Worm (Caenorhabditis elegans) whole organism, early embryonic: ENCODE measurements around the gene mat-3.

Source experiments
- B0310.2 ChIP-seq: sonication (generic microtip); optimal IDR thresholded peaks from 2 replicates; lab custom pipeline; 2016; ENCODE audit warnings: mild to moderate bottlenecking, missing genetic modification characterization, missing compliant biosample characterization
- F13C5.2 ChIP-seq: sonication (generic microtip); optimal IDR thresholded peaks from 2 replicates; lab custom pipeline; 2017; ENCODE audit warnings: mild to moderate bottlenecking, missing genetic modification characterization, inconsistent platforms, missing compliant biosample characterization
- aly-1 ChIP-seq: sonication (generic microtip); optimal IDR thresholded peaks from 2 replicates; lab custom pipeline; 2016; ENCODE audit warnings: missing genetic modification characterization, missing compliant biosample characterization
- ama-1 ChIP-seq: fragments of 150-350 bp; optimal IDR thresholded peaks from 2 replicates; lab custom pipeline; 2014
- ceh-13 ChIP-seq: fragments of 200-800 bp; sonication (Bioruptor generic); optimal IDR thresholded peaks from 2 replicates; lab custom pipeline; 2018; ENCODE audit warnings: mild to moderate bottlenecking, missing genetic modification characterization, missing compliant biosample characterization
- ceh-36 ChIP-seq: sonication (generic microtip); optimal IDR thresholded peaks from 2 replicates; lab custom pipeline; 2016; ENCODE audit warnings: missing genetic modification characterization, inconsistent platforms, missing compliant biosample characterization
- ets-7 ChIP-seq: sonication (generic microtip); optimal IDR thresholded peaks from 2 replicates; lab custom pipeline; 2016; ENCODE audit warnings: missing genotype, missing genetic modification characterization, missing compliant biosample characterization
- flt-1 ChIP-seq: fragments of 200-800 bp; sonication (Bioruptor generic); IDR thresholded peaks from 2 replicates; pipeline ENCODE4 v1.3.6; 2022; ENCODE audit warnings: missing genetic modification characterization, missing compliant biosample characterization
- hmbx-1 ChIP-seq: sonication (generic microtip); optimal IDR thresholded peaks from 2 replicates; lab custom pipeline; 2016; ENCODE audit warnings: mild to moderate bottlenecking, missing genetic modification characterization, missing compliant biosample characterization
- hmg-4 ChIP-seq: fragments of 200-800 bp; sonication (Bioruptor generic); optimal IDR thresholded peaks from 2 replicates; lab custom pipeline; 2018; ENCODE audit warnings: mild to moderate bottlenecking, missing genetic modification characterization, missing compliant biosample characterization
- hnd-1 ChIP-seq: sonication (generic microtip); optimal IDR thresholded peaks from 2 replicates; lab custom pipeline; 2016; ENCODE audit warnings: missing genetic modification characterization, missing compliant biosample characterization
- pes-1 ChIP-seq: fragments of 200-800 bp; sonication (Bioruptor generic); IDR thresholded peaks from 2 replicates; pipeline ENCODE4 v1.3.6; 2022; ENCODE audit warnings: missing genetic modification reagents, missing genetic modification characterization, missing compliant biosample characterization
- scrt-1 ChIP-seq: fragments of 200-800 bp; sonication (Bioruptor generic); IDR thresholded peaks from 2 replicates; pipeline ENCODE4 v1.3.6; 2022; ENCODE audit warnings: missing genetic modification characterization, missing compliant biosample characterization
- sea-1 ChIP-seq: fragments of 200-800 bp; sonication (Bioruptor generic); conservative IDR thresholded peaks from 2 replicates; pipeline ENCODE4 v1.3.6; 2022; ENCODE audit warnings: missing genetic modification characterization, missing compliant biosample characterization
- tbx-11 ChIP-seq: fragments of 200-800 bp; sonication (Bioruptor generic); IDR thresholded peaks from 2 replicates; pipeline ENCODE4 v1.3.6; 2022; ENCODE audit warnings: missing genetic modification characterization, missing compliant biosample characterization
- tbx-37 ChIP-seq: fragments of 200-800 bp; sonication (Bioruptor generic); conservative IDR thresholded peaks from 2 replicates; pipeline ENCODE4 v1.3.6; 2022; ENCODE audit warnings: missing genetic modification reagents, missing genetic modification characterization, missing compliant biosample characterization
- tra-4 ChIP-seq: sonication (generic microtip); optimal IDR thresholded peaks from 2 replicates; lab custom pipeline; 2017; ENCODE audit warnings: missing genetic modification characterization, missing compliant biosample characterization

The mat-3 gene

DNA sequence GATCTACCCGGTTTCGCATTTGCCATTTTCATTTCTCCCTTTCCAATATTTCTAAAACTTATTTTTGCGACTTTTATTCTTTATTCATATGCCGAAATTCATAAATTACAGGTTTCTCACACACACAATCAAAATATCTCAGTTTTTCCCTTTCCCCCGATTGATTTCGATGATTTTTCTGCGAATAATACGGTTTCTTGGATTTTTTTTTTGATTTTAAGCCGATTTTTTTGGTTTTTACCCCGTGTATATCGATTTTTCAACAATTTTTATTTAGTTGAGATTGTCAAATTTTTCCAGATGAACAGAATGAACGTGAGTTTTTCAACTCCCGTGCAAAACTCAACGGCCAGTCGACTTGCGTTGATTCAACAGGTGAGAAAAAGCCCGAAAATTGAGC, at the start of gene mat-3:
Gene mat-3, plus strand, starts transcription at position 301 of the 400 bp plus-strand sequence.
- no peak for TF ChIP-seq hmg-4 (GFP tag; lab: Kevin White, UChicago)
- no peak for TF ChIP-seq sea-1 (GFP tag; lab: Robert Waterston, UW)
- no peak for TF ChIP-seq B0310.2 (tag; lab: Kevin White, UChicago)
- TF ChIP-seq tbx-37 (GFP tag; lab: Robert Waterston, UW): no peak
- no peak for TF ChIP-seq ceh-13
- no peak for TF ChIP-seq tbx-11 (GFP tag; lab: Robert Waterston, UW)
- TF ChIP-seq scrt-1 (GFP tag; lab: Robert Waterston, UW): no peak

- TF ChIP-seq aly-1 (tag; lab: Kevin White, UChicago) (no peak), hmbx-1 (tag; lab: Kevin White, UChicago) (no peak), hmg-4 (GFP tag; lab: Kevin White, UChicago) (no peak)
Measured at ce11 chrIII:429038-429437, 46.2 kb upstream of the mat-3 start, which contains the start of gene cec-8. TSS of gene cec-8 (plus strand) at chrIII:429338.

- TF ChIP-seq ets-7 (no peak), tbx-11 (GFP tag; lab: Robert Waterston, UW) (peak; percentile 51; the same call in 1 of the 2 replicates), F13C5.2 (peak; percentile 20), hmg-4 (GFP tag; lab: Kevin White, UChicago) (peak; percentile 70)
Measured at ce11 chrIII:432988-433387, 42.3 kb upstream of the mat-3 start.

- TF ChIP-seq hmg-4 (GFP tag; lab: Kevin White, UChicago): peak; percentile 38
- no peak for TF ChIP-seq tbx-11 (GFP tag; lab: Robert Waterston, UW)
- peak; percentile 48 for TF ChIP-seq ceh-36 (tag; lab: Kevin White, UChicago)
Measured at ce11 chrIII:434361-434941, 40.8 kb upstream of the mat-3 start, which contains the start of gene affl-2. TSS of gene affl-2 (plus strand) at chrIII:434891.

ce11 chrIII:437033-437432, 38.2 kb upstream of the mat-3 start:
- TF ChIP-seq scrt-1 (GFP tag; lab: Robert Waterston, UW) (no peak), pes-1 (GFP tag; lab: Robert Waterston, UW) (no peak), hmg-4 (GFP tag; lab: Kevin White, UChicago) (no peak), ets-7 (no peak), F13C5.2 (no peak), ama-1 (lab: Kevin White, UChicago) (no peak), tbx-37 (GFP tag; lab: Robert Waterston, UW) (no peak), aly-1 (tag; lab: Kevin White, UChicago) (no peak), tra-4 (tag; lab: Kevin White, UChicago) (no peak), flt-1 (GFP tag; lab: Robert Waterston, UW) (no peak), ceh-36 (tag; lab: Kevin White, UChicago) (no peak), tbx-11 (GFP tag; lab: Robert Waterston, UW) (no peak), ceh-13 (no peak), hmbx-1 (tag; lab: Kevin White, UChicago) (no peak), B0310.2 (tag; lab: Kevin White, UChicago) (no peak)

ce11 chrIII:439926-440325, 35.3 kb upstream of the mat-3 start, which contains the start of gene affl-1:
TSS of gene affl-1 (plus strand) at chrIII:440226.
- TF ChIP-seq flt-1 (GFP tag; lab: Robert Waterston, UW) (no peak), hmbx-1 (tag; lab: Kevin White, UChicago) (no peak), ets-7 (no peak), hnd-1 (tag; lab: Kevin White, UChicago) (no peak)

DNA sequence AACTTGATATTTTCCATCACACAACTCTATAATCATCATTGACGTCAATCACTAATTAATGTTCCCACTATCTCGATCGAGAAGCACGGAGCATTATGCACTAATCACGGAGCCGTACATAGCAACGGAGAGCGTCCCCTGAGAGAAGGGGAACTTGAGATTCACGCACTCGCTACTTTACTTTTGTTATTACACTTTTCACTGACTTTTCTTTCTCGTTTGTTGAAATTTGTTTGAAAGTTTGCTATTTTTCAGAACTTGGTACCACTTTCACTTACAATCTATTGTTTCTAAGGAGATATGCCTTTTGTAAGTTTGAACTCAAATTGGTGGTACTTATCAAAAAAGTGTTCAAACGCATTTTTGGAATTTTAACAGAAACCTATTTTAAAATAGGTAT, 31.2 kb upstream of the mat-3 start, which contains the start of gene Y55B1BR.8:
Gene Y55B1BR.8, plus strand, starts transcription at position 301 of the 400 bp plus-strand sequence.
- TF ChIP-seq aly-1 (tag; lab: Kevin White, UChicago): no peak
- TF ChIP-seq tbx-37 (GFP tag; lab: Robert Waterston, UW): no peak
- TF ChIP-seq B0310.2 (tag; lab: Kevin White, UChicago): no peak

ce11 chrIII:445515-445914, 29.7 kb upstream of the mat-3 start:
- peak; percentile 27 for TF ChIP-seq hmg-4 (GFP tag; lab: Kevin White, UChicago)
- peak; percentile 27 for TF ChIP-seq B0310.2 (tag; lab: Kevin White, UChicago)
- peak; percentile 32 for TF ChIP-seq ceh-36 (tag; lab: Kevin White, UChicago)
- TF ChIP-seq hmbx-1 (tag; lab: Kevin White, UChicago): peak; percentile 62

DNA sequence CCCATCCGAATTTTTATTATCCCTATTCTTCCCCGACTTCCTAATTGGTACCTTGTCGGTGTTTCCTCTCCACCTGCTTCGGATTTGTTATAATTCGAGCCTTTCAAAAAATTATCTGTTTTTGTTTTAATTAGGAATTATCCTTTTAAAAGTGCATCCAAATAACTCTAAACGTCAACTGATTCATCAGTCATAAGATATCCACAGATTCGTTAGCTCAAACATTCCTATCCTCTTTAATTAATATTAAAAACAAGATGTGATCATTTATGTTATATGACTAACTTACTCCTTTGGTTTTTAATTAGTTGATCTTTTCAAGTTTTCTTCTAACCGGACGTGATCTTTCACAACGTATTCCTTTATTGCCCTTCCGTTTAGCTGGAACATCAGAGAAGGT, 28.4 kb upstream of the mat-3 start:
- TF ChIP-seq hmbx-1 (tag; lab: Kevin White, UChicago) (no peak), tbx-11 (GFP tag; lab: Robert Waterston, UW) (no peak), F13C5.2 (no peak), scrt-1 (GFP tag; lab: Robert Waterston, UW) (no peak)
